Worm (Caenorhabditis elegans): ENCODE results near the gene ufd-2.
A peak's percentile ranks its signal among the peaks of the same experiment; 100 is the strongest.

- TF ChIP-seq him-1 (tag; optimal IDR thresholded peaks at IDR 0.05) (no peak), W03F9.2 (tag; optimal IDR thresholded peaks at IDR 0.05) (peak; percentile 58)
Measured at ce11 chrII:8016167-8016566, 46.4 kb upstream of the ufd-2 start.
